Worm (Caenorhabditis elegans) whole organism, mixed stage, embryonic: Measurements from ENCODE around the gene C13A10.2.

Experiments used
- M03D4.4 ChIP-seq: sonication (generic microtip); optimal IDR thresholded peaks from 2 replicates; lab custom pipeline; 2017; ENCODE audit warnings: mild to moderate bottlenecking, missing genetic modification characterization, missing compliant biosample characterization
- bed-3 ChIP-seq: fragments of 200-800 bp; sonication (Bioruptor generic); optimal IDR thresholded peaks from 3 replicates; lab custom pipeline; 2018; ENCODE audit warnings: mild to moderate bottlenecking, missing genetic modification characterization, moderate library complexity, missing compliant biosample characterization
- blmp-1 ChIP-seq: fragments of 150-350 bp; optimal IDR thresholded peaks from 2 replicates; lab custom pipeline; 2014; ENCODE audit warnings: missing biosample characterization, missing genetic modification characterization
- ceh-39 ChIP-seq: fragments of 150-350 bp; optimal IDR thresholded peaks from 2 replicates; lab custom pipeline; 2014; ENCODE audit warnings: missing biosample characterization, missing genetic modification characterization
- ceh-43 ChIP-seq: fragments of 200-800 bp; sonication (Bioruptor generic); optimal IDR thresholded peaks from 2 replicates; lab custom pipeline; 2018; ENCODE audit warnings: mild to moderate bottlenecking, missing genetic modification characterization, moderate library complexity, missing compliant biosample characterization
- ceh-83 ChIP-seq: fragments of 200-800 bp; sonication (Bioruptor generic); optimal IDR thresholded peaks from 2 replicates; lab custom pipeline; 2018; ENCODE audit warnings: mild to moderate bottlenecking, missing genetic modification characterization, missing compliant biosample characterization
- ces-1 ChIP-seq: fragments of 150-350 bp; optimal IDR thresholded peaks from 2 replicates; lab custom pipeline; 2014; ENCODE audit warnings: missing biosample characterization, missing genetic modification reagents, missing genetic modification characterization
- cnd-1 ChIP-seq: fragments of 200-800 bp; sonication (Bioruptor generic); optimal IDR thresholded peaks from 2 replicates; lab custom pipeline; 2018; ENCODE audit warnings: mild to moderate bottlenecking, missing genetic modification characterization, missing compliant biosample characterization
- drap-1 ChIP-seq: fragments of 200-800 bp; sonication (Bioruptor generic); optimal IDR thresholded peaks from 3 replicates; lab custom pipeline; 2018; ENCODE audit warnings: mild to moderate bottlenecking, missing genetic modification characterization, missing compliant biosample characterization
- elt-1 ChIP-seq: sonication (generic microtip); optimal IDR thresholded peaks from 2 replicates; lab custom pipeline; 2017; ENCODE audit warnings: missing genetic modification characterization, mild to moderate bottlenecking, missing compliant biosample characterization, antibody characterized with exemption, moderate library complexity, borderline replicate concordance; ENCODE audit not compliant: insufficient read depth
- elt-3 ChIP-seq: fragments of 150-350 bp; optimal IDR thresholded peaks from 2 replicates; lab custom pipeline; 2014; ENCODE audit warnings: missing biosample characterization, missing genetic modification characterization
- flh-1 ChIP-seq: fragments of 200-800 bp; sonication (Bioruptor generic); optimal IDR thresholded peaks from 2 replicates; lab custom pipeline; 2018; ENCODE audit warnings: mild to moderate bottlenecking, missing genetic modification characterization, moderate library complexity, missing compliant biosample characterization
- ham-2 ChIP-seq: fragments of 200-800 bp; sonication (Bioruptor generic); optimal IDR thresholded peaks from 2 replicates; lab custom pipeline; 2018; ENCODE audit warnings: mild to moderate bottlenecking, missing genetic modification characterization, missing compliant biosample characterization
- hlh-1 ChIP-seq: fragments of 150-350 bp; optimal IDR thresholded peaks from 2 replicates; lab custom pipeline; 2014; ENCODE audit warnings: missing biosample characterization, missing genetic modification reagents, missing genetic modification characterization
- lin-13 ChIP-seq: fragments of 150-350 bp; optimal IDR thresholded peaks from 2 replicates; lab custom pipeline; 2014; ENCODE audit warnings: missing biosample characterization, missing genetic modification characterization
- lin-32 ChIP-seq: fragments of 200-800 bp; sonication (Bioruptor generic); optimal IDR thresholded peaks from 2 replicates; lab custom pipeline; 2018; ENCODE audit warnings: mild to moderate bottlenecking, missing genetic modification characterization, missing compliant biosample characterization
- lsy-2 ChIP-seq: fragments of 150-350 bp; optimal IDR thresholded peaks from 2 replicates; lab custom pipeline; 2014; ENCODE audit warnings: missing biosample characterization, missing genetic modification characterization
- mab-5 ChIP-seq: fragments of 150-350 bp; optimal IDR thresholded peaks from 2 replicates; lab custom pipeline; 2014; ENCODE audit warnings: missing biosample characterization, missing genetic modification characterization
- mep-1 ChIP-seq: fragments of 150-350 bp; optimal IDR thresholded peaks from 2 replicates; lab custom pipeline; 2017; ENCODE audit warnings: missing biosample characterization, missing genetic modification reagents, missing genetic modification characterization, inconsistent platforms
- mls-2 ChIP-seq: sonication (generic microtip); optimal IDR thresholded peaks from 2 replicates; lab custom pipeline; 2016; ENCODE audit warnings: mild to moderate bottlenecking, missing genetic modification characterization, moderate library complexity, missing compliant biosample characterization
- nhr-12 ChIP-seq: fragments of 150-350 bp; optimal IDR thresholded peaks from 2 replicates; lab custom pipeline; 2014; ENCODE audit warnings: missing biosample characterization, missing genetic modification characterization
- nhr-2 ChIP-seq: fragments of 150-350 bp; optimal IDR thresholded peaks from 2 replicates; lab custom pipeline; 2014; ENCODE audit warnings: missing biosample characterization, missing genetic modification characterization
- nhr-237 ChIP-seq: fragments of 150-350 bp; optimal IDR thresholded peaks from 2 replicates; lab custom pipeline; 2014; ENCODE audit warnings: missing biosample characterization, missing genetic modification characterization
- nhr-28 ChIP-seq: fragments of 150-350 bp; optimal IDR thresholded peaks from 2 replicates; lab custom pipeline; 2014; ENCODE audit warnings: missing biosample characterization, missing genetic modification characterization
- nhr-76 ChIP-seq: sonication (generic microtip); optimal IDR thresholded peaks from 2 replicates; lab custom pipeline; 2017; ENCODE audit warnings: missing biosample characterization, missing genetic modification characterization
- pha-4 ChIP-seq: fragments of 150-350 bp; optimal IDR thresholded peaks from 2 replicates; lab custom pipeline; 2018; ENCODE audit warnings: missing biosample characterization, missing genetic modification reagents, missing genetic modification characterization
- sem-2 ChIP-seq: fragments of 200-800 bp; sonication (Bioruptor generic); optimal IDR thresholded peaks from 2 replicates; lab custom pipeline; 2018; ENCODE audit warnings: mild to moderate bottlenecking, missing genetic modification characterization, missing compliant biosample characterization
- snpc-4 ChIP-seq: fragments of 150-350 bp; optimal IDR thresholded peaks from 2 replicates; lab custom pipeline; 2014; ENCODE audit warnings: missing biosample characterization, missing genetic modification characterization
- sptf-1 ChIP-seq: sonication (generic microtip); optimal IDR thresholded peaks from 2 replicates; lab custom pipeline; 2017; ENCODE audit warnings: mild to moderate bottlenecking, missing genetic modification characterization, moderate library complexity, missing compliant biosample characterization
- tbx-8 ChIP-seq: fragments of 200-800 bp; sonication (Bioruptor generic); optimal IDR thresholded peaks from 2 replicates; lab custom pipeline; 2018; ENCODE audit warnings: mild to moderate bottlenecking, missing genetic modification characterization, moderate library complexity, missing compliant biosample characterization
- unc-120 ChIP-seq: sonication (generic microtip); optimal IDR thresholded peaks from 2 replicates; lab custom pipeline; 2017; ENCODE audit warnings: missing genetic modification characterization, missing compliant biosample characterization; ENCODE audit not compliant: poor library complexity, severe bottlenecking
- unc-39 ChIP-seq: fragments of 150-350 bp; optimal IDR thresholded peaks from 2 replicates; lab custom pipeline; 2014; ENCODE audit warnings: missing biosample characterization, missing genetic modification characterization
- unc-62 ChIP-seq: fragments of 150-350 bp; optimal IDR thresholded peaks from 2 replicates; lab custom pipeline; 2014; ENCODE audit warnings: missing biosample characterization, missing genetic modification reagents, missing genetic modification characterization
- zip-8 ChIP-seq: fragments of 150-350 bp; optimal IDR thresholded peaks from 2 replicates; lab custom pipeline; 2014; ENCODE audit warnings: missing biosample characterization, missing genetic modification characterization
- ztf-11 ChIP-seq: fragments of 150-350 bp; optimal IDR thresholded peaks from 2 replicates; lab custom pipeline; 2014; ENCODE audit warnings: missing biosample characterization, missing genetic modification characterization

C13A10.2 gene

DNA sequence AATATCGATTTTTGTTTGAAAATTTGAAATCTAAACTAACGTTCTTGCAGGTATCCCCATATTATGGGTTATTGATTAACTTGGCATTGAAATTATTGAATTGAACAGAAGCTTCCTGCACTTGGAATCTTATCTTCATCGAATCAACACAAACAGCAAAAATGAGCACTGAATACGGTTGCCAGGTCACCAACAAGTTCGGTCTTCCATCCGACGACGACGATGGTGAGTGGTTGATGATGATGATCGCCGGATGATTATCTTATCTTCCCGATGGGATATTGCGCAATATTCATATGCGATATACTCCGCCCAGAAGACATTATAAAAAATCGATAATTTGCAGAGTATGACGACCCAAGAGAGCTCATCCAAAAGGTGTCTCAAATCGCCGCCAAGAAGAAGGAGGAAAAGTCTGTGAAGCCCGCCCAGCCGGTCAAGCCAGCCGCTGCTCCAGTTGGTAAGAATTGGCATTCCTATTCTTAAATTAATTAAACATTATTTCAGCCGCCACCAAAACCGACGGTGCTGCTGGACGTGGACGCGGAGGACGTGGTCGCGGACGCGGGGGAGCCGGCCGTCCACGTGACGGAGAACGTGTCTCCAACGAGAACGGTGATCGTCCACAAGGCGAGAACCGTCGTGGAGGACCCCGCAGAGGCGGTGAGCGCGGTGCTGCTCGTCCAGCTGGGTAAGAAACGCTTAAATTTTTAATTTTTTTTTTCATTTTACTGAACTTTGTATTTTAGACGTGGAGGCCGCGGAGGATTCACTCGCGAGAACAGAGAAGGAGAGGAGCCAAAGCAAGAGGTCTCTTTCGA, 36.6 kb downstream of the C13A10.2 start, which contains the start of gene vig-1:
TSS of gene vig-1 (plus strand) at position 51 of the 821 bp plus-strand sequence.
- TF ChIP-seq elt-1, result peak; percentile 96
- no peak for TF ChIP-seq snpc-4 (tag; lab: Kevin White, UChicago)
- TF ChIP-seq zip-8 (tag; lab: Kevin White, UChicago), result peak; percentile 80

DNA sequence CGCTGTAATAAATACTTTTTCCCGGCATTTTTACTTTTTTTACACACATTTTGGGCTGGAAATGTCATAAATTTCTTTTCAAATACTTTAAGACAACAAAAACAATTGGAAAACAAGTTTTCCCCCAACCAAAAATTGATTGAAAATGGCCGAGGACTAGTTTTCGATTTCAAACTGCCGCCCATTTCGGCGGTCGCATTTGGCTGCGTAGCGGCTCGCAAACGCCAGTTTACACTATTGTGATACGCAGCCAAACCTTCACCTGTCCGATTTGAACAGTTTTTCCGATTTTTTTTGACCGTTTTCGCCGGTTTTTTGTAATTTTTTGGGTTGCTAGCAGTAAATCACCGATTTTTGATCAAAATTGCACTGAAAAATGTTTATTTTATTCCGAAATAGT, 37.4 kb downstream of the C13A10.2 start:
- peak; percentile 7 for TF ChIP-seq elt-1
- TF ChIP-seq hlh-1 (tag; lab: Kevin White, UChicago), result peak; percentile 75
- no peak for TF ChIP-seq flh-1 (GFP tag; lab: Kevin White, UChicago)
- peak; percentile 54 for TF ChIP-seq unc-62 (GFP tag; lab: Kevin White, UChicago)
- peak; percentile 97 for TF ChIP-seq lin-13 (tag; lab: Kevin White, UChicago)
- peak; percentile 81 for TF ChIP-seq ceh-43 (GFP tag; lab: Kevin White, UChicago)
- TF ChIP-seq lin-32 (GFP tag; lab: Kevin White, UChicago), result peak; percentile 0
- TF ChIP-seq nhr-2 (tag; lab: Kevin White, UChicago), result peak; percentile 5
- no peak for TF ChIP-seq zip-8 (tag; lab: Kevin White, UChicago)
- TF ChIP-seq tbx-8 (GFP tag; lab: Kevin White, UChicago), result peak; percentile 66
- peak; percentile 84 for TF ChIP-seq M03D4.4 (tag; lab: Kevin White, UChicago)
- TF ChIP-seq ztf-11 (tag; lab: Kevin White, UChicago), result peak; percentile 48
- TF ChIP-seq ces-1 (GFP tag; lab: Kevin White, UChicago), result peak; percentile 45
- TF ChIP-seq ceh-83 (GFP tag; lab: Kevin White, UChicago), result peak; percentile 69
- peak; percentile 72 for TF ChIP-seq cnd-1 (tag; lab: Kevin White, UChicago)
- TF ChIP-seq ham-2 (GFP tag; lab: Kevin White, UChicago), result peak; percentile 38
- peak; percentile 78 for TF ChIP-seq drap-1
- peak; percentile 22 for TF ChIP-seq bed-3 (GFP tag; lab: Kevin White, UChicago)
- TF ChIP-seq snpc-4 (tag; lab: Kevin White, UChicago), result no peak
- TF ChIP-seq pha-4 (tag; lab: Kevin White, UChicago), result peak; percentile 87
- TF ChIP-seq elt-3 (tag; lab: Kevin White, UChicago), result no peak
- TF ChIP-seq nhr-12, result peak; percentile 16
- TF ChIP-seq ceh-39, result peak; percentile 88
- no peak for TF ChIP-seq nhr-28 (tag; lab: Kevin White, UChicago)
- TF ChIP-seq nhr-237 (tag; lab: Kevin White, UChicago), result peak; percentile 96
- TF ChIP-seq sem-2 (GFP tag; lab: Kevin White, UChicago), result peak; percentile 50
- no peak for TF ChIP-seq nhr-76 (tag; lab: Kevin White, UChicago)
- peak; percentile 74 for TF ChIP-seq unc-120 (tag; lab: Kevin White, UChicago)
- peak; percentile 90 for TF ChIP-seq lsy-2 (tag; lab: Kevin White, UChicago)
- peak; percentile 96 for TF ChIP-seq mep-1 (tag; lab: Kevin White, UChicago)
- TF ChIP-seq mls-2 (tag; lab: Kevin White, UChicago), result peak; percentile 88
- no peak for TF ChIP-seq unc-39 (tag; lab: Kevin White, UChicago)
- TF ChIP-seq sptf-1 (tag; lab: Kevin White, UChicago), result peak; percentile 91
- TF ChIP-seq mab-5, result no peak
- peak; percentile 40 for TF ChIP-seq blmp-1 (tag; lab: Kevin White, UChicago)

ce11 chrII:1315245-1315644, 42.6 kb downstream of the C13A10.2 start:
- TF ChIP-seq ztf-11 (tag; lab: Kevin White, UChicago) (no peak), ceh-43 (GFP tag; lab: Kevin White, UChicago) (no peak), sem-2 (GFP tag; lab: Kevin White, UChicago) (no peak), nhr-12 (no peak), ham-2 (GFP tag; lab: Kevin White, UChicago) (no peak), lsy-2 (tag; lab: Kevin White, UChicago) (no peak), lin-13 (tag; lab: Kevin White, UChicago) (no peak), lin-32 (GFP tag; lab: Kevin White, UChicago) (no peak), tbx-8 (GFP tag; lab: Kevin White, UChicago) (no peak), mab-5 (no peak), hlh-1 (tag; lab: Kevin White, UChicago) (no peak), ceh-83 (GFP tag; lab: Kevin White, UChicago) (no peak), unc-120 (tag; lab: Kevin White, UChicago) (no peak), unc-62 (GFP tag; lab: Kevin White, UChicago) (no peak), ces-1 (GFP tag; lab: Kevin White, UChicago) (no peak), elt-1 (no peak), nhr-2 (tag; lab: Kevin White, UChicago) (no peak), elt-3 (tag; lab: Kevin White, UChicago) (no peak)
- TF ChIP-seq, all 35 proteins: peak for 0
